Worm (Caenorhabditis elegans) whole organism, L1 larva: ENCODE measurements around the gene arx-3.

Experiments used
- C04F5.9 ChIP-seq: sonication (generic microtip); optimal IDR thresholded peaks from 2 replicates; lab custom pipeline; 2016; ENCODE audit warnings: missing genetic modification characterization, missing compliant biosample characterization
- C16A3.4 ChIP-seq: fragments of 150-350 bp; optimal IDR thresholded peaks from 2 replicates; lab custom pipeline; 2014; ENCODE audit warnings: missing biosample characterization, missing genetic modification characterization
- C34B4.2 ChIP-seq: sonication (generic microtip); optimal IDR thresholded peaks from 2 replicates; lab custom pipeline; 2017; ENCODE audit warnings: mild to moderate bottlenecking, missing genetic modification characterization, missing compliant biosample characterization
- Y116A8C.19 ChIP-seq: sonication (generic microtip); optimal IDR thresholded peaks from 2 replicates; lab custom pipeline; 2016; ENCODE audit warnings: missing compliant biosample characterization, missing genetic modification characterization, borderline replicate concordance
- ceh-63 ChIP-seq: fragments of 200-800 bp; sonication (Bioruptor generic); optimal IDR thresholded peaks from 2 replicates; lab custom pipeline; 2018; ENCODE audit warnings: mild to moderate bottlenecking, missing genetic modification characterization, missing compliant biosample characterization
- ceh-8 ChIP-seq: fragments of 200-800 bp; sonication (Bioruptor generic); optimal IDR thresholded peaks from 2 replicates; lab custom pipeline; 2018; ENCODE audit warnings: mild to moderate bottlenecking, missing genetic modification characterization, moderate library complexity, missing compliant biosample characterization
- ceh-90 ChIP-seq: sonication (generic microtip); optimal IDR thresholded peaks from 2 replicates; lab custom pipeline; 2016; ENCODE audit warnings: missing genetic modification characterization, missing compliant biosample characterization
- dpl-1 ChIP-seq, 3 experiments: fragments of 150-350 bp in 2 of 3; sonication (generic microtip) in 1 of 3; optimal IDR thresholded peaks; 2 replicates each; lab custom pipeline; 2014 to 2017; ENCODE audit warnings: missing biosample characterization in 3 of 3, missing genetic modification characterization in 3 of 3, missing genetic modification reagents in 3 of 3
- dsc-1 ChIP-seq: sonication (generic microtip); optimal IDR thresholded peaks from 2 replicates; lab custom pipeline; 2016; ENCODE audit warnings: mild to moderate bottlenecking, missing genetic modification characterization, missing compliant biosample characterization
- efl-1 ChIP-seq, 4 experiments: fragments of 150-350 bp; optimal IDR thresholded peaks in 3 of 4; peaks in 1 of 4; 1 replicate in 1 of 4; 2 replicates in 3 of 4; lab custom pipeline; 2014; ENCODE audit warnings: missing biosample characterization in 2 of 4, missing genetic modification characterization in 2 of 4, missing genetic modification reagents in 2 of 4
- efl-3 ChIP-seq: fragments of 200-800 bp; sonication (Bioruptor generic); optimal IDR thresholded peaks from 2 replicates; lab custom pipeline; 2018; ENCODE audit warnings: mild to moderate bottlenecking, missing genetic modification characterization, missing compliant biosample characterization
- egl-13 ChIP-seq: sonication (generic microtip); optimal IDR thresholded peaks from 2 replicates; lab custom pipeline; 2016; ENCODE audit warnings: missing genotype, missing genetic modification reagents, missing genetic modification characterization, missing compliant biosample characterization
- egl-27 ChIP-seq, 2 experiments: fragments of 150-350 bp in 1 of 2; sonication (generic microtip); optimal IDR thresholded peaks; 3 replicates each; lab custom pipeline; 2017 to 2018; ENCODE audit warnings: missing biosample characterization in 2 of 2, missing genetic modification characterization in 2 of 2, missing genetic modification reagents in 2 of 2
- elt-3 ChIP-seq, 6 experiments: fragments of 150-350 bp in 1 of 6; sonication (generic microtip); optimal IDR thresholded peaks; 2 replicates each; lab custom pipeline; 2017 to 2018; ENCODE audit warnings: missing biosample characterization in 6 of 6, missing genetic modification characterization in 6 of 6, inconsistent platforms in 1 of 6
- ets-5 ChIP-seq: fragments of 200-800 bp; sonication (Bioruptor generic); IDR thresholded peaks from 2 replicates; pipeline ENCODE4 v1.3.6; 2022; ENCODE audit warnings: missing genetic modification characterization, missing compliant biosample characterization
- fkh-10 ChIP-seq: sonication (generic microtip); optimal IDR thresholded peaks from 2 replicates; lab custom pipeline; 2017; ENCODE audit warnings: missing biosample characterization, missing genetic modification reagents, missing genetic modification characterization
- fkh-4 ChIP-seq: sonication (generic microtip); optimal IDR thresholded peaks from 2 replicates; lab custom pipeline; 2016; ENCODE audit warnings: missing compliant biosample characterization, missing genetic modification characterization, borderline replicate concordance
- fos-1 ChIP-seq: fragments of 150-350 bp; optimal IDR thresholded peaks from 2 replicates; lab custom pipeline; 2014; ENCODE audit warnings: missing biosample characterization, missing genetic modification characterization
- hlh-4 ChIP-seq: sonication (generic microtip); optimal IDR thresholded peaks from 2 replicates; lab custom pipeline; 2016; ENCODE audit warnings: mild to moderate bottlenecking, missing genetic modification characterization, missing compliant biosample characterization
- hpl-2 ChIP-seq: fragments of 150-350 bp; optimal IDR thresholded peaks from 2 replicates; lab custom pipeline; 2014; ENCODE audit warnings: missing biosample characterization, missing genetic modification reagents, missing genetic modification characterization
- irx-1 ChIP-seq: sonication (generic microtip); optimal IDR thresholded peaks from 2 replicates; lab custom pipeline; 2016; ENCODE audit warnings: missing genetic modification characterization, missing compliant biosample characterization
- isw-1 ChIP-seq: fragments of 200-800 bp; sonication (Bioruptor generic); IDR thresholded peaks from 2 replicates; pipeline ENCODE4 v1.3.6; 2022; ENCODE audit warnings: missing genetic modification characterization, missing compliant biosample characterization
- jun-1 ChIP-seq: fragments of 150-350 bp; optimal IDR thresholded peaks from 2 replicates; lab custom pipeline; 2014; ENCODE audit warnings: missing biosample characterization, missing genetic modification reagents, missing genetic modification characterization
- lin-13 ChIP-seq: fragments of 150-350 bp; optimal IDR thresholded peaks from 2 replicates; lab custom pipeline; 2014; ENCODE audit warnings: missing biosample characterization, missing genetic modification reagents, missing genetic modification characterization
- lin-14 ChIP-seq: fragments of 200-800 bp; sonication (Bioruptor generic); optimal IDR thresholded peaks from 2 replicates; lab custom pipeline; 2018; ENCODE audit warnings: mild to moderate bottlenecking, missing genetic modification characterization, moderate library complexity, missing compliant biosample characterization
- lir-3 ChIP-seq: sonication (generic microtip); optimal IDR thresholded peaks from 2 replicates; lab custom pipeline; 2016; ENCODE audit warnings: mild to moderate bottlenecking, missing genetic modification characterization, moderate library complexity, missing compliant biosample characterization; ENCODE audit not compliant: poor library complexity
- lsy-2 ChIP-seq, 2 experiments: fragments of 150-350 bp; optimal IDR thresholded peaks; 2 replicates each; lab custom pipeline; 2014; ENCODE audit warnings: missing biosample characterization in 2 of 2, missing genetic modification characterization in 2 of 2
- mab-9 ChIP-seq: fragments of 200-800 bp; sonication (Bioruptor generic); IDR thresholded peaks from 2 replicates; pipeline ENCODE4 v1.3.6; 2022; ENCODE audit warnings: missing genetic modification reagents, missing genetic modification characterization, missing compliant biosample characterization
- mdl-1 ChIP-seq, 2 experiments: fragments of 150-350 bp; optimal IDR thresholded peaks; 2 replicates each; lab custom pipeline; 2014 to 2017; ENCODE audit warnings: missing biosample characterization in 2 of 2, missing genetic modification characterization in 2 of 2, inconsistent platforms in 1 of 2
- mep-1 ChIP-seq: fragments of 150-350 bp; optimal IDR thresholded peaks from 2 replicates; lab custom pipeline; 2014; ENCODE audit warnings: missing biosample characterization, missing genetic modification characterization
- nhr-237 ChIP-seq: fragments of 150-350 bp; optimal IDR thresholded peaks from 2 replicates; lab custom pipeline; 2014; ENCODE audit warnings: missing biosample characterization, missing genetic modification characterization
- nhr-28 ChIP-seq: fragments of 150-350 bp; optimal IDR thresholded peaks from 2 replicates; lab custom pipeline; 2014; ENCODE audit warnings: missing biosample characterization, missing genetic modification characterization
- nhr-47 ChIP-seq: sonication (generic microtip); optimal IDR thresholded peaks from 2 replicates; lab custom pipeline; 2016; ENCODE audit warnings: mild to moderate bottlenecking, missing genetic modification characterization, moderate library complexity, missing compliant biosample characterization
- nhr-71 ChIP-seq: sonication (generic microtip); optimal IDR thresholded peaks from 2 replicates; lab custom pipeline; 2016; ENCODE audit warnings: mild to moderate bottlenecking, missing genetic modification characterization, moderate library complexity, missing compliant biosample characterization
- nhr-77 ChIP-seq: fragments of 150-350 bp; optimal IDR thresholded peaks from 2 replicates; lab custom pipeline; 2014; ENCODE audit warnings: missing biosample characterization, missing genetic modification characterization
- nhr-90 ChIP-seq: sonication (generic microtip); optimal IDR thresholded peaks from 2 replicates; lab custom pipeline; 2016; ENCODE audit warnings: mild to moderate bottlenecking, missing genetic modification characterization, missing compliant biosample characterization; ENCODE audit not compliant: poor library complexity
- rnt-1 ChIP-seq: sonication (generic microtip); optimal IDR thresholded peaks from 2 replicates; lab custom pipeline; 2016; ENCODE audit warnings: mild to moderate bottlenecking, missing genetic modification characterization, moderate library complexity, missing compliant biosample characterization
- tbx-2 ChIP-seq: sonication (generic microtip); optimal IDR thresholded peaks from 2 replicates; lab custom pipeline; 2016; ENCODE audit warnings: missing genetic modification characterization, missing compliant biosample characterization
- unc-98 ChIP-seq: fragments of 200-800 bp; sonication (Bioruptor generic); IDR thresholded peaks from 2 replicates; pipeline ENCODE4 v1.3.6; 2022; ENCODE audit warnings: missing genetic modification characterization, missing compliant biosample characterization
- vab-15 ChIP-seq: sonication (generic microtip); optimal IDR thresholded peaks from 2 replicates; lab custom pipeline; 2017; ENCODE audit warnings: missing genotype, mild to moderate bottlenecking, missing genetic modification characterization, missing compliant biosample characterization
- zag-1 ChIP-seq: fragments of 150-350 bp; optimal IDR thresholded peaks from 2 replicates; lab custom pipeline; 2014; ENCODE audit warnings: missing biosample characterization, missing genetic modification characterization
- ztf-11 ChIP-seq, 2 experiments: sonication (generic microtip); optimal IDR thresholded peaks; 2 replicates each; lab custom pipeline; 2016 to 2017; ENCODE audit warnings: missing genetic modification characterization in 2 of 2, missing biosample characterization in 1 of 2, missing compliant biosample characterization in 1 of 2
- ztf-4 ChIP-seq: fragments of 150-350 bp; optimal IDR thresholded peaks from 2 replicates; lab custom pipeline; 2014; ENCODE audit warnings: missing biosample characterization, missing genetic modification characterization

Gene arx-3

ce11 chrIII:12077456-12077855, 19.2 kb upstream of the arx-3 start, which contains the start of gene php-3:
php-3 (minus strand) TSS chrIII:12077556.
- TF ChIP-seq egl-27 (tag; optimal IDR thresholded peaks at IDR 0.05; lab: Kevin White, UChicago) = no peak
- no peak for TF ChIP-seq rnt-1 (tag; lab: Kevin White, UChicago)
- TF ChIP-seq nhr-47 (tag; lab: Kevin White, UChicago) = no peak
- TF ChIP-seq unc-98 = no peak
- TF ChIP-seq mab-9 (GFP tag; lab: Robert Waterston, UW) = no peak
- TF ChIP-seq lin-13 (GFP tag; lab: Kevin White, UChicago) = no peak
- TF ChIP-seq vab-15 (tag; lab: Kevin White, UChicago) = no peak
- no peak for TF ChIP-seq elt-3 (tag; optimal IDR thresholded peaks at IDR 0.05; lab: Kevin White, UChicago)
- no peak for TF ChIP-seq hlh-4 (tag; lab: Kevin White, UChicago)
- no peak for TF ChIP-seq fkh-10
- no peak for TF ChIP-seq tbx-2
- TF ChIP-seq mep-1 = no peak
- no peak for TF ChIP-seq efl-1 (optimal IDR thresholded peaks at IDR 0.05; lab: Kevin White, UChicago)
- no peak for TF ChIP-seq efl-1 (GFP tag; optimal IDR thresholded peaks at IDR 0.05 in 1 of 2; lab: Kevin White, UChicago)
- TF ChIP-seq nhr-237 (tag; lab: Kevin White, UChicago) = no peak

ce11 chrIII:12067736-12068135, 9.5 kb upstream of the arx-3 start:
- no peak for TF ChIP-seq dsc-1 (tag; lab: Kevin White, UChicago)
- no peak for TF ChIP-seq egl-13
- TF ChIP-seq C16A3.4 (tag; lab: Kevin White, UChicago) = no peak
- no peak for TF ChIP-seq fos-1
- TF ChIP-seq lir-3 (tag; lab: Kevin White, UChicago) = no peak
- TF ChIP-seq lin-14 (GFP tag; lab: Kevin White, UChicago) = no peak
- no peak for TF ChIP-seq mep-1
- TF ChIP-seq mab-9 (GFP tag; lab: Robert Waterston, UW) = no peak
- TF ChIP-seq nhr-90 = no peak
- TF ChIP-seq dpl-1 (GFP tag; optimal IDR thresholded peaks at IDR 0.05; lab: Kevin White, UChicago) = no peak
- no peak for TF ChIP-seq ceh-63 (GFP tag; lab: Kevin White, UChicago)
- no peak for TF ChIP-seq nhr-77 (tag; lab: Kevin White, UChicago)

ce11 chrIII:12064494-12064893, 6.2 kb upstream of the arx-3 start:
- TF ChIP-seq zag-1 (tag; lab: Kevin White, UChicago) = no peak
- TF ChIP-seq fkh-4 (tag; lab: Kevin White, UChicago) = no peak
- no peak for TF ChIP-seq C34B4.2 (tag; lab: Kevin White, UChicago)
- no peak for TF ChIP-seq mdl-1 (tag; optimal IDR thresholded peaks at IDR 0.05; lab: Kevin White, UChicago)
- no peak for TF ChIP-seq nhr-28
- no peak for TF ChIP-seq hpl-2 (GFP tag; lab: Kevin White, UChicago)
- TF ChIP-seq ceh-8 (GFP tag; lab: Kevin White, UChicago) = no peak
- no peak for TF ChIP-seq elt-3 (tag; optimal IDR thresholded peaks at IDR 0.05; lab: Kevin White, UChicago)
- no peak for TF ChIP-seq Y116A8C.19 (tag; lab: Kevin White, UChicago)
- TF ChIP-seq jun-1 (tag; lab: Kevin White, UChicago) = no peak
- TF ChIP-seq nhr-90 = no peak
- TF ChIP-seq isw-1 (GFP tag; lab: Robert Waterston, UW) = no peak
- no peak for TF ChIP-seq ets-5 (GFP tag; lab: Robert Waterston, UW)
- TF ChIP-seq mep-1 = no peak
- TF ChIP-seq tbx-2 = no peak
- TF ChIP-seq ceh-63 (GFP tag; lab: Kevin White, UChicago) = no peak

- TF ChIP-seq irx-1 (tag; lab: Kevin White, UChicago) (no peak), hpl-2 (GFP tag; lab: Kevin White, UChicago) (no peak), ztf-4 (tag; lab: Kevin White, UChicago) (no peak), nhr-71 (tag; lab: Kevin White, UChicago) (no peak), efl-1 (optimal IDR thresholded peaks at IDR 0.05; lab: Kevin White, UChicago) (no peak), efl-1 (GFP tag; optimal IDR thresholded peaks at IDR 0.05 in 1 of 2; lab: Kevin White, UChicago) (no peak), lsy-2 (tag; optimal IDR thresholded peaks at IDR 0.05; lab: Kevin White, UChicago) (no peak), lin-14 (GFP tag; lab: Kevin White, UChicago) (no peak), jun-1 (tag; lab: Kevin White, UChicago) (no peak), egl-27 (tag; optimal IDR thresholded peaks at IDR 0.05; lab: Kevin White, UChicago) (no peak), nhr-47 (tag; lab: Kevin White, UChicago) (no peak), hlh-4 (tag; lab: Kevin White, UChicago) (no peak), ceh-90 (tag; lab: Kevin White, UChicago) (no peak), isw-1 (GFP tag; lab: Robert Waterston, UW) (no peak), C04F5.9 (no peak), efl-3 (GFP tag; lab: Kevin White, UChicago) (no peak), nhr-90 (no peak), ztf-11 (tag; optimal IDR thresholded peaks at IDR 0.05; lab: Kevin White, UChicago) (no peak), lir-3 (tag; lab: Kevin White, UChicago) (no peak), unc-98 (no peak), fkh-4 (tag; lab: Kevin White, UChicago) (no peak)
These were observed 5.7 kb upstream of the arx-3 start for ce11 chrIII:12063934-12064333.
